Worm (Caenorhabditis elegans) whole organism, L4/young adult: ENCODE data around the gene ulp-4.

Experiments used
- dao-5 ChIP-seq: sonication (generic microtip); optimal IDR thresholded peaks from 2 replicates; lab custom pipeline; 2016; ENCODE audit warnings: missing genotype, missing genetic modification characterization, moderate library complexity, missing compliant biosample characterization
- him-1 ChIP-seq: sonication (generic microtip); optimal IDR thresholded peaks from 2 replicates; lab custom pipeline; 2016; ENCODE audit warnings: missing genotype, missing genetic modification reagents, missing genetic modification characterization, missing compliant biosample characterization

- TF ChIP-seq him-1 (tag; lab: Kevin White, UChicago) (no peak), dao-5 (tag; lab: Kevin White, UChicago) (no peak)
These were observed 12.3 kb upstream of the ulp-4 start for ce11 chrII:8117426-8117825.
